Fruit fly (Drosophila melanogaster) whole organism, adult: ENCODE measurements around the gene CheB93b.

Experiments
- CG11617 ChIP-seq: fragments of 200-800 bp; sonication (Bioruptor generic); optimal IDR thresholded peaks from 2 replicates; lab custom pipeline; 2017; ENCODE audit warnings: mild to moderate bottlenecking, missing biosample characterization, missing genetic modification reagents, missing genetic modification characterization
- CG12768 ChIP-seq: fragments of 200-800 bp; sonication (Bioruptor generic); optimal IDR thresholded peaks from 2 replicates; lab custom pipeline; 2017; ENCODE audit warnings: missing biosample characterization, missing genetic modification characterization, mild to moderate bottlenecking, moderate library complexity, missing genetic modification reagents
- CG14711 ChIP-seq: fragments of 200-800 bp; sonication (Bioruptor generic); optimal IDR thresholded peaks from 2 replicates; lab custom pipeline; 2018; ENCODE audit warnings: missing biosample characterization, mild to moderate bottlenecking, missing genetic modification characterization, moderate library complexity
- CG1620 ChIP-seq: fragments of 200-800 bp; sonication (Bioruptor generic); optimal IDR thresholded peaks from 2 replicates; lab custom pipeline; 2016; ENCODE audit warnings: missing biosample characterization, missing genetic modification characterization
- CG33017 ChIP-seq: fragments of 200-800 bp; sonication (Bioruptor generic); optimal IDR thresholded peaks from 2 replicates; lab custom pipeline; 2018; ENCODE audit warnings: missing biosample characterization, mild to moderate bottlenecking, missing genetic modification characterization, moderate library complexity
- CG5204 ChIP-seq: fragments of 200-800 bp; sonication (Bioruptor generic); optimal IDR thresholded peaks from 2 replicates; lab custom pipeline; 2016; ENCODE audit warnings: missing biosample characterization, missing genetic modification characterization
- CG7045 ChIP-seq: fragments of 200-800 bp; sonication (Bioruptor generic); optimal IDR thresholded peaks from 2 replicates; lab custom pipeline; 2017; ENCODE audit warnings: missing biosample characterization, mild to moderate bottlenecking, missing genetic modification characterization
- CG7101 ChIP-seq: fragments of 200-800 bp; sonication (Bioruptor generic); optimal IDR thresholded peaks from 2 replicates; lab custom pipeline; 2018; ENCODE audit warnings: missing biosample characterization, mild to moderate bottlenecking, missing genetic modification characterization, moderate library complexity
- Clk ChIP-seq: fragments of 200-800 bp; sonication (Bioruptor generic); optimal IDR thresholded peaks from 2 replicates; lab custom pipeline; 2017; ENCODE audit warnings: missing biosample characterization, missing genetic modification characterization
- Crg-1 ChIP-seq: fragments of 200-800 bp; sonication (Bioruptor generic); optimal IDR thresholded peaks from 2 replicates; lab custom pipeline; 2016; ENCODE audit warnings: missing biosample characterization, missing genetic modification characterization
- Hr96 ChIP-seq: fragments of 200-800 bp; sonication (Bioruptor generic); optimal IDR thresholded peaks from 2 replicates; lab custom pipeline; 2016; ENCODE audit warnings: missing biosample characterization, missing genetic modification characterization
- Mnt ChIP-seq: fragments of 200-800 bp; sonication (Bioruptor generic); optimal IDR thresholded peaks from 2 replicates; lab custom pipeline; 2016; ENCODE audit warnings: missing biosample characterization, mild to moderate bottlenecking, missing genetic modification characterization
- bab1 ChIP-seq: fragments of 200-800 bp; sonication (Bioruptor generic); optimal IDR thresholded peaks from 3 replicates; lab custom pipeline; 2019; ENCODE audit warnings: missing biosample characterization, mild to moderate bottlenecking, missing genetic modification characterization, moderate library complexity
- cic ChIP-seq: fragments of 200-800 bp; sonication (Bioruptor generic); optimal IDR thresholded peaks from 2 replicates; lab custom pipeline; 2017; ENCODE audit warnings: missing biosample characterization, mild to moderate bottlenecking, missing genetic modification characterization, moderate library complexity
- cnc ChIP-seq, 2 experiments: fragments of >200 bp; optimal IDR thresholded peaks; 2 replicates each; lab custom pipeline; 2017
- kay ChIP-seq: fragments of 200-800 bp; sonication (Bioruptor generic); peaks from one replicate; lab custom pipeline; 2016; ENCODE audit warnings: missing biosample characterization, missing genetic modification characterization, borderline replicate concordance
- ovo ChIP-seq: fragments of 200-800 bp; sonication (Bioruptor generic); optimal IDR thresholded peaks from 2 replicates; lab custom pipeline; 2016; ENCODE audit warnings: missing biosample characterization, missing genetic modification characterization
- pad ChIP-seq: fragments of 200-800 bp; sonication (Bioruptor generic); optimal IDR thresholded peaks from 3 replicates; lab custom pipeline; 2017; ENCODE audit warnings: missing biosample characterization, missing genetic modification characterization, mild to moderate bottlenecking, moderate library complexity, missing genetic modification reagents
- tj ChIP-seq: fragments of 200-800 bp; sonication (Bioruptor generic); optimal IDR thresholded peaks from 3 replicates; lab custom pipeline; 2017; ENCODE audit warnings: missing biosample characterization, mild to moderate bottlenecking, missing genetic modification characterization, moderate library complexity
- toe ChIP-seq: fragments of 200-800 bp; sonication (Bioruptor generic); optimal IDR thresholded peaks from 2 replicates; lab custom pipeline; 2016; ENCODE audit warnings: missing biosample characterization, missing genetic modification characterization

CheB93b gene

DNA sequence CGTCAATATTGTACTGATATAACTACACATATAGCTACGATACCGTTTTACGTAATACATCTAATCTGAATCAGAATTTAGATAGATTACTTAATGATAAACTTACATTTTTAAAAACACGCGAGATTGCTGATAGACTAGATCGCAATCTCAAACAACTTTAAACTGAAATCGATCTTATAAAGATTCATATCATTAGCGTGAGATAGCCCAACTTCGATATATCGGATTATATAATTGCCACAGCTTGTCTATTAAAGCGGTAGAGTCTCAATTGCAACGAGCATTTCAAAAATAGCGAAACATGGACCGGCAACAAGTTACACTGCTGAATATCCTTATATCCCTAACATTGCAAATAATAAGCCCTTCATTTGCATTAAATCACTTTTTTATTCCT lies at the start of gene CheB93b:
Gene CheB93b, plus strand, starts transcription at position 301 of the 400 bp plus-strand sequence.
- TF ChIP-seq cic (GFP tag; lab: Kevin White, UChicago) = no peak
- TF ChIP-seq CG33017 = no peak
- no peak for TF ChIP-seq CG7101 (tag; lab: Kevin White, UChicago)
- TF ChIP-seq CG1620 (GFP tag; lab: Kevin White, UChicago) = no peak
- TF ChIP-seq CG12768 = no peak
- no peak for TF ChIP-seq cnc (optimal IDR thresholded peaks at IDR 0.05; lab: Kevin White, UChicago)
- no peak for TF ChIP-seq bab1 (GFP tag; lab: Kevin White, UChicago)
- TF ChIP-seq Crg-1 (GFP tag; lab: Kevin White, UChicago) = no peak
- no peak for TF ChIP-seq kay (GFP tag; lab: Kevin White, UChicago)
- no peak for TF ChIP-seq ovo
- TF ChIP-seq pad (GFP tag; lab: Kevin White, UChicago) = no peak
- TF ChIP-seq CG14711 (tag; lab: Kevin White, UChicago) = no peak

DNA sequence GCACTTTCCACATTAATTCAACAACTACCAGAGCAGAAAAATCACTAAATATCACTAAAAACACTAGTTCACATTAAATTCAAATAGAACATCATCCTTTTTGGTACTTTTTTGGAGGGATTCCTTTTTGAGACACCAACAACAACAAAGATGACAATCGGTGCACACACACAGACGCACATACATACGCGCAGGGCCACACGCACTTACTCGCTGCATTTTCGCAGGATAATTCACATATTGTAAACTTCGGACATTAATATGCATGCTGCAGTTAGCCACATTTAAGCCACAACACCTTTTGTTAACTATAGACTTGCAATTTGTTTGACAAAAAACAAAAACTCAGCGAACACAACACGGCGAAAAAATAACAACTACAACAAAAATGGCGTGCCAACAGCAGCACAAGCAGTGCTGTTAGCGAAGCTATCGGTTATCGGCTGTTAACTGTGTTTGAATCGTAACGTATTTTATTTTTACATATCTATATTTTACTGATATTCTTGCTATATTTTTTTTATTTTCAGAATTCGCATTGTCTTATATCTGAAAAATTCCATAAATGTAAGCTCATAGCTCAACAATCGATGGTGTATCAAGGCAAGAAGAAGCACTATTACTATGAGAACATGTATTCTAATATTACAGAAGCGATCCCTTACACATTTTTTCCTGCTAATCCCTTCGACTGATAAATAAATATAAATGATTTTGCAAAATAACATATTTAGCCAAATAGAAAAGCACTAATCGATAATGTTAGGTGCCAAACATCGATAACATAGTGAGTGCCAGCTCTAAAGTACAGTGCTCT lies 49.3 kb upstream of the CheB93b start:
- TF ChIP-seq Mnt (GFP tag; lab: Kevin White, UChicago) (peak; percentile 44), kay (GFP tag; lab: Kevin White, UChicago) (no peak)

DNA sequence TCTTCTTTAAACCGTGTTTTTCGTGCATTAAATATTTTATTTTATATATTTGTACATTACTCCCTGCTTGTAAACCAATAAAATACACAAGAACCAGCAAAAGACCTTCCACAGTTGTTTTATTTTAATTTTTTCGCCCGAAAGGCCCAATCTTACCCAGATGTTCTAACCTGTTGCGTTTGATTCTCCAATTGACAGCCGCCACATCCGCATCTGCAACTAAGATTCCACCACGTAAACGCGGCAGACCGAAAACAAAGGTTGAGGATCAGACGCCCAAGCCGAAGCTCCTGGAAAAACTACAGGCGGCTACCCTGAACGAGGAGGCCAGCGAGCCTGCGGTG lies 48.8 kb upstream of the CheB93b start:
- TF ChIP-seq ovo = no peak
- no peak for TF ChIP-seq CG11617 (GFP tag; lab: Kevin White, UChicago)
- no peak for TF ChIP-seq CG14711 (tag; lab: Kevin White, UChicago)
- TF ChIP-seq kay (GFP tag; lab: Kevin White, UChicago) = no peak
- no peak for TF ChIP-seq bab1 (GFP tag; lab: Kevin White, UChicago)
- no peak for TF ChIP-seq Clk (GFP tag; lab: Kevin White, UChicago)

DNA sequence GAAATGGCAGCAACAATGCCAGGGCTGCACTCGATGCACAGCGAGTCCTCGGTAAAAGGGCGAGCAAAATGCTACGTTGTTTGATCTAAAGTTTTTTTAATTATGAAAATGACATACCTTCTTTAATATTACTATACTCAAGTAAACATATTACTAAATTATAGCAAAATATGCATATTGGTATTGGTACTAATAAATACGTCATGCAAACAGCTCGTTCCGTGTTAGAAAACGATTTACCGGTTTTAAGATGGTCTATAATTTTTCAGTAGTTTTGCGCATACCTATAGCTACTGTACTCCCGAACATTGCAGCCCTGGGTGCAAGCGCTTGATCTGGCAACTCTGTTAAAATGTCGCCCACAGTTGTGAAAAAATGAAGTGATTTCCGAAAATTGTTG lies 43.7 kb upstream of the CheB93b start:
- TF ChIP-seq CG11617 (GFP tag; lab: Kevin White, UChicago) = peak; percentile 97
- TF ChIP-seq CG7045 (GFP tag; lab: Kevin White, UChicago) = peak; percentile 97
- peak; percentile 98 for TF ChIP-seq CG5204 (GFP tag; lab: Kevin White, UChicago)
- peak; percentile 93 for TF ChIP-seq CG33017
- TF ChIP-seq Crg-1 (GFP tag; lab: Kevin White, UChicago) = peak; percentile 96
- peak; percentile 97 for TF ChIP-seq CG7101 (tag; lab: Kevin White, UChicago)
- TF ChIP-seq bab1 (GFP tag; lab: Kevin White, UChicago) = peak; percentile 93
- no peak for TF ChIP-seq cnc (optimal IDR thresholded peaks at IDR 0.05; lab: Kevin White, UChicago)
- TF ChIP-seq CG14711 (tag; lab: Kevin White, UChicago) = peak; percentile 91
- peak; percentile 99 for TF ChIP-seq toe (GFP tag; lab: Kevin White, UChicago)
- TF ChIP-seq Clk (GFP tag; lab: Kevin White, UChicago) = peak; percentile 94
- peak; percentile 90 for TF ChIP-seq pad (GFP tag; lab: Kevin White, UChicago)
- TF ChIP-seq CG12768 = peak; percentile 98
- TF ChIP-seq tj (GFP tag; lab: Kevin White, UChicago) = peak; percentile 79
- TF ChIP-seq kay (GFP tag; lab: Kevin White, UChicago) = no peak
- TF ChIP-seq cic (GFP tag; lab: Kevin White, UChicago) = peak; percentile 63
- TF ChIP-seq CG1620 (GFP tag; lab: Kevin White, UChicago) = peak; percentile 97
- no peak for TF ChIP-seq Hr96
- TF ChIP-seq Mnt (GFP tag; lab: Kevin White, UChicago) = peak; percentile 92
- peak; percentile 97 for TF ChIP-seq ovo

DNA sequence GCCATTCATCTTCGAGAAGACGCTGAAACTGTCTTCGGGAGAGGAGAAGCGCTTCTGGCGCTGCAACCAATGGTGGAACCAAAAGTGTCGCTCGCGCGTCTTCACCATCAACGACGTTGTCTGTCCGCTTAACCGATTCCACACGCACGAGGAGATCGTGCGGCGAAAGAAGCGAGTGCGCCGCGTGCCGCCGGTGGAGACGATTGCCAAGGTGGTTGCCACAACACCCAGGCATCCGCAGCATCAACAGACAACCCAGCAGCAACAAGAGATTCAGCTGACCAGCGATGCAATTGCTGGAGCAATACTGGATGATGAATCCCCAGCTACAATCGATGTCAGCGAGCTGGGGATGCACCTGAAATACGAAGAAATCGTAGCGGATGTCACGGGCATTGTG lies 40.5 kb upstream of the CheB93b start:
- TF ChIP-seq CG14711 (tag; lab: Kevin White, UChicago) (no peak), bab1 (GFP tag; lab: Kevin White, UChicago) (no peak), CG33017 (no peak), toe (GFP tag; lab: Kevin White, UChicago) (no peak), tj (GFP tag; lab: Kevin White, UChicago) (no peak), Hr96 (no peak), cnc (optimal IDR thresholded peaks at IDR 0.05; lab: Kevin White, UChicago) (no peak), Clk (GFP tag; lab: Kevin White, UChicago) (no peak)

DNA sequence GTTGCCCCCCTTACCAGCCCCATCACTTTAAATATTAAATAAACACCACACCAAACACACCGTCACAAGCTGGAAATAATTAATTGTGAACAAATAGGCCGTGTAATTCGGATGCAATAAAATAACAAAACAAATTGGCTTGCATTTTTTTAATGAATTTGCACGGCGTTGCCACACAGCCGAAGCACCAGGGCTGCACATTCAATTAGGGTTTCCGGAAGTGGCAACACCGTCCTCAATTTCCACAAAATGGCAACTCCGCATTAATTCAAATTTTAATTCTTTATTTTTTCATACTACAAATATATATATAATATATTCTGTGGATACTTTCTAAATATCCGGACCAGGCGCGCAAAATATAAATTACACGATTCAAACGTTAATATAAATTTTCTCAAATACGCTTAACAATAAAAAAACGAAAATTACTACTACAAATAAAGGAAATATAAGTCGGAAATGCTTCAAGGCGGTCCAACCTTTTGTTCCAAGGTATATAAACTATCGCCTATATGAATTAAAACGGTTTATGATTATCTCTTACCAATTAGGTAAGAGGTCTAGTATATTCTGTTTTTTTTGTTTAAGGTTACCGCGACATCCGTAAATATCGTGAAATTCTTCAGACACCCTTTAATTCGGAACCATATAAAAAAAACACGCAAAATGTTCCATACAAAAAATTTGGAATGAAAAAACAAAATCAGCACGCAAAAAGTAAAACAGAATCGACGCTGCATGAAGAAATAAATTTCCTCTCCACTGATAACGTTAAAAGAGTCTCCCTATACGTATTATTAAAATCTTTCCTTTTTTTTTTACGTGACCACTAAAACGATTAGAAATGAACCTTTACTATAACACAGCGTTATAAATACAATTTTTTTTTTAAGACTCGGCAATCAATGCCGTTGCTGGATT lies 35.3 kb upstream of the CheB93b start:
- TF ChIP-seq CG14711 (tag; lab: Kevin White, UChicago) (peak; percentile 17), cnc (optimal IDR thresholded peaks at IDR 0.05; lab: Kevin White, UChicago) (no peak), CG7101 (tag; lab: Kevin White, UChicago) (peak; percentile 61), CG33017 (no peak), CG7045 (GFP tag; lab: Kevin White, UChicago) (peak; percentile 56), CG11617 (GFP tag; lab: Kevin White, UChicago) (no peak), Clk (GFP tag; lab: Kevin White, UChicago) (no peak), ovo (peak; percentile 22), CG1620 (GFP tag; lab: Kevin White, UChicago) (no peak), Mnt (GFP tag; lab: Kevin White, UChicago) (peak; percentile 14), pad (GFP tag; lab: Kevin White, UChicago) (peak; percentile 58), CG12768 (peak; percentile 40), CG5204 (GFP tag; lab: Kevin White, UChicago) (no peak), tj (GFP tag; lab: Kevin White, UChicago) (peak; percentile 58), Hr96 (no peak), toe (GFP tag; lab: Kevin White, UChicago) (no peak), bab1 (GFP tag; lab: Kevin White, UChicago) (peak; percentile 65), Crg-1 (GFP tag; lab: Kevin White, UChicago) (peak; percentile 11), kay (GFP tag; lab: Kevin White, UChicago) (peak; percentile 97)
